Worm (Caenorhabditis elegans) whole organism, L4 larva: ENCODE results near the gene ent-3.
A peak's percentile ranks its signal among the peaks of the same experiment; 100 is the strongest.

ENCODE experiments used
- F10B5.3 ChIP-seq: sonication (generic microtip); optimal IDR thresholded peaks from 2 replicates; lab custom pipeline; 2016; ENCODE audit warnings: mild to moderate bottlenecking, missing genetic modification characterization, missing compliant biosample characterization
- F26F4.8 ChIP-seq: fragments of 200-800 bp; sonication (Bioruptor generic); conservative IDR thresholded peaks from 2 replicates; pipeline ENCODE4 v1.3.6; 2022; ENCODE audit warnings: missing genetic modification characterization, missing compliant biosample characterization
- F49E8.2 ChIP-seq: sonication (generic microtip); optimal IDR thresholded peaks from 2 replicates; lab custom pipeline; 2016; ENCODE audit warnings: missing compliant biosample characterization, mild to moderate bottlenecking, missing genetic modification characterization, borderline replicate concordance
- R02D3.7 ChIP-seq: fragments of 150-350 bp; sonication (generic microtip); optimal IDR thresholded peaks from 3 replicates; lab custom pipeline; 2014; ENCODE audit warnings: missing biosample characterization, missing genetic modification characterization
- Y48G9A.11 ChIP-seq: fragments of 200-800 bp; sonication (Bioruptor generic); IDR thresholded peaks from 2 replicates; pipeline ENCODE4 v1.3.6; 2022; ENCODE audit warnings: missing genetic modification reagents, missing genetic modification characterization, missing compliant biosample characterization
- ZK337.2 ChIP-seq: fragments of 200-800 bp; sonication (Bioruptor generic); IDR thresholded peaks from 2 replicates; pipeline ENCODE4 v1.3.6; 2022; ENCODE audit warnings: missing genetic modification reagents, missing genetic modification characterization, missing compliant biosample characterization
- ZK546.5 ChIP-seq, 2 experiments: sonication (generic microtip); optimal IDR thresholded peaks; 2 replicates each; lab custom pipeline; 2017; ENCODE audit warnings: missing biosample characterization in 2 of 2, missing genetic modification characterization in 2 of 2
- arid-1 ChIP-seq: fragments of 200-800 bp; sonication (Bioruptor generic); conservative IDR thresholded peaks from 2 replicates; pipeline ENCODE4 v1.3.6; 2022; ENCODE audit warnings: missing genetic modification reagents, missing genetic modification characterization, missing compliant biosample characterization
- attf-4 ChIP-seq: sonication (generic microtip); optimal IDR thresholded peaks from 3 replicates; lab custom pipeline; 2017; ENCODE audit warnings: missing biosample characterization, missing genetic modification characterization
- ceh-20 ChIP-seq: fragments of 200-800 bp; sonication (Bioruptor generic); IDR thresholded peaks from 2 replicates; pipeline ENCODE4 v1.3.6; 2022; ENCODE audit warnings: missing genetic modification reagents, missing genetic modification characterization, missing compliant biosample characterization
- ceh-28 ChIP-seq: fragments of 150-350 bp; optimal IDR thresholded peaks from 2 replicates; lab custom pipeline; 2014; ENCODE audit warnings: missing biosample characterization, missing genetic modification reagents, missing genetic modification characterization
- ceh-62 ChIP-seq: sonication (generic microtip); optimal IDR thresholded peaks from 2 replicates; lab custom pipeline; 2017; ENCODE audit warnings: missing biosample characterization, missing genetic modification characterization
- ceh-82 ChIP-seq: sonication (generic microtip); optimal IDR thresholded peaks from 2 replicates; lab custom pipeline; 2017; ENCODE audit warnings: missing biosample characterization, missing genetic modification characterization
- daf-12 ChIP-seq: fragments of 150-350 bp; optimal IDR thresholded peaks from 2 replicates; lab custom pipeline; 2014; ENCODE audit warnings: missing biosample characterization, missing genetic modification reagents, missing genetic modification characterization
- daf-16 ChIP-seq, 3 experiments: sonication (generic microtip); optimal IDR thresholded peaks; 2 replicates each; lab custom pipeline; 2016 to 2017; ENCODE audit warnings: missing genetic modification characterization in 3 of 3, missing genetic modification reagents in 3 of 3, mild to moderate bottlenecking in 2 of 3, missing compliant biosample characterization in 2 of 3, missing biosample characterization in 1 of 3, moderate library complexity in 1 of 3
- daf-8 ChIP-seq: fragments of 200-800 bp; sonication (Bioruptor generic); IDR thresholded peaks from 2 replicates; pipeline ENCODE4 v1.3.6; 2022; ENCODE audit warnings: missing genetic modification characterization, missing compliant biosample characterization
- dve-1 ChIP-seq: sonication (generic microtip); optimal IDR thresholded peaks from 2 replicates; lab custom pipeline; 2017; ENCODE audit warnings: antibody characterized with exemption, mild to moderate bottlenecking, missing genetic modification characterization, missing compliant biosample characterization; ENCODE audit not compliant: insufficient read depth
- egl-27 ChIP-seq: sonication (generic microtip); optimal IDR thresholded peaks from 3 replicates; lab custom pipeline; 2017; ENCODE audit warnings: missing biosample characterization, missing genetic modification reagents, missing genetic modification characterization
- egl-43 ChIP-seq: fragments of 200-800 bp; sonication (Bioruptor generic); IDR thresholded peaks from 2 replicates; pipeline ENCODE4 v1.3.6; 2022; ENCODE audit warnings: missing genetic modification reagents, missing genetic modification characterization, missing compliant biosample characterization
- gei-8 ChIP-seq: fragments of 200-800 bp; sonication (Bioruptor generic); optimal IDR thresholded peaks from 2 replicates; lab custom pipeline; 2018; ENCODE audit warnings: mild to moderate bottlenecking, missing genetic modification characterization, missing compliant biosample characterization
- hif-1 ChIP-seq, 2 experiments: sonication (generic microtip); optimal IDR thresholded peaks; 2 replicates each; lab custom pipeline; 2016 to 2017; ENCODE audit warnings: missing compliant biosample characterization in 2 of 2, missing genetic modification characterization in 2 of 2, missing genetic modification reagents in 2 of 2, missing genotype in 2 of 2, mild to moderate bottlenecking in 1 of 2
- hlh-11 ChIP-seq: fragments of 200-800 bp; sonication (Bioruptor generic); optimal IDR thresholded peaks from 2 replicates; lab custom pipeline; 2018; ENCODE audit warnings: mild to moderate bottlenecking, missing genetic modification characterization, missing compliant biosample characterization
- lin-1 ChIP-seq: fragments of 200-800 bp; sonication (Bioruptor generic); IDR thresholded peaks from 2 replicates; pipeline ENCODE4 v1.3.6; 2022; ENCODE audit warnings: missing genetic modification reagents, missing genetic modification characterization, missing compliant biosample characterization
- lin-13 ChIP-seq: fragments of 150-350 bp; optimal IDR thresholded peaks from 2 replicates; lab custom pipeline; 2014; ENCODE audit warnings: missing biosample characterization, missing genetic modification reagents, missing genetic modification characterization
- lin-15B ChIP-seq: fragments of 150-350 bp; sonication (generic microtip); optimal IDR thresholded peaks from 3 replicates; lab custom pipeline; 2014; ENCODE audit warnings: missing biosample characterization, missing genetic modification characterization
- lin-38 ChIP-seq: fragments of 200-800 bp; sonication (Bioruptor generic); IDR thresholded peaks from 2 replicates; pipeline ENCODE4 v1.3.6; 2022; ENCODE audit warnings: missing genetic modification reagents, missing genetic modification characterization, missing compliant biosample characterization
- lin-39 ChIP-seq: fragments of 150-350 bp; optimal IDR thresholded peaks from 2 replicates; lab custom pipeline; 2014; ENCODE audit warnings: missing biosample characterization, missing genetic modification reagents, missing genetic modification characterization
- lir-3 ChIP-seq: sonication (generic microtip); optimal IDR thresholded peaks from 2 replicates; lab custom pipeline; 2016; ENCODE audit warnings: mild to moderate bottlenecking, missing genetic modification characterization, missing compliant biosample characterization
- mdl-1 ChIP-seq, 2 experiments: fragments of 150-350 bp in 1 of 2; sonication (generic microtip) in 1 of 2; optimal IDR thresholded peaks; 2 replicates each; lab custom pipeline; 2014 to 2017; ENCODE audit warnings: missing biosample characterization in 2 of 2, missing genetic modification characterization in 2 of 2
- mdt-29 ChIP-seq: fragments of 200-800 bp; sonication (Bioruptor generic); IDR thresholded peaks from 2 replicates; pipeline ENCODE4 v1.3.6; 2022; ENCODE audit warnings: missing genetic modification reagents, missing genetic modification characterization, missing compliant biosample characterization
- mep-1 ChIP-seq: fragments of 150-350 bp; sonication (generic microtip); optimal IDR thresholded peaks from 3 replicates; lab custom pipeline; 2014; ENCODE audit warnings: missing biosample characterization, missing genetic modification characterization
- mes-2 ChIP-seq: sonication (generic microtip); optimal IDR thresholded peaks from 2 replicates; lab custom pipeline; 2016; ENCODE audit warnings: missing genotype, mild to moderate bottlenecking, missing genetic modification characterization, missing compliant biosample characterization; ENCODE audit not compliant: poor library complexity, severe bottlenecking
- nhr-102 ChIP-seq: sonication (generic microtip); optimal IDR thresholded peaks from 2 replicates; lab custom pipeline; 2016; ENCODE audit warnings: mild to moderate bottlenecking, missing genetic modification characterization, moderate library complexity, missing compliant biosample characterization
- nhr-28 ChIP-seq: fragments of 150-350 bp; optimal IDR thresholded peaks from 2 replicates; lab custom pipeline; 2014; ENCODE audit warnings: missing biosample characterization, missing genetic modification characterization
- nhr-48 ChIP-seq: sonication (generic microtip); optimal IDR thresholded peaks from 2 replicates; lab custom pipeline; 2016; ENCODE audit warnings: mild to moderate bottlenecking, missing genetic modification characterization, missing compliant biosample characterization
- nhr-6 ChIP-seq: fragments of 150-350 bp; optimal IDR thresholded peaks from 2 replicates; lab custom pipeline; 2014; ENCODE audit warnings: missing biosample characterization, missing genetic modification characterization
- pha-4 ChIP-seq, 2 experiments: fragments of 150-350 bp in 1 of 2; fragments of 200-800 bp in 1 of 2; sonication (Bioruptor generic) in 1 of 2; IDR thresholded peaks in 1 of 2; optimal IDR thresholded peaks in 1 of 2; 2 replicates each; pipeline versions ENCODE4 v1.3.6 to Lab custom; 2014 to 2022; ENCODE audit warnings: missing genetic modification characterization in 2 of 2, missing genetic modification reagents in 2 of 2, missing biosample characterization in 1 of 2, missing compliant biosample characterization in 1 of 2
- saeg-2 ChIP-seq: fragments of 200-800 bp; sonication (Bioruptor generic); IDR thresholded peaks from 2 replicates; pipeline ENCODE4 v1.3.6; 2022; ENCODE audit warnings: missing genetic modification reagents, missing genetic modification characterization, missing compliant biosample characterization
- set-16 ChIP-seq: fragments of 200-800 bp; sonication (Bioruptor generic); IDR thresholded peaks from 2 replicates; pipeline ENCODE4 v1.3.6; 2022; ENCODE audit warnings: missing genetic modification reagents, missing genetic modification characterization, missing compliant biosample characterization
- snpc-1.2 ChIP-seq: fragments of 200-800 bp; sonication (Bioruptor generic); IDR thresholded peaks from 2 replicates; pipeline ENCODE4 v1.3.6; 2022; ENCODE audit warnings: missing genetic modification reagents, missing genetic modification characterization, missing compliant biosample characterization
- tag-97 ChIP-seq: fragments of 200-800 bp; sonication (Bioruptor generic); IDR thresholded peaks from 2 replicates; pipeline ENCODE4 v1.3.6; 2022; ENCODE audit warnings: missing genetic modification characterization, missing compliant biosample characterization
- tra-1 ChIP-seq: fragments of 200-800 bp; sonication (Bioruptor generic); IDR thresholded peaks from 2 replicates; pipeline ENCODE4 v1.3.6; 2022; ENCODE audit warnings: missing genetic modification reagents, missing genetic modification characterization, missing compliant biosample characterization
- unc-130 ChIP-seq: sonication (generic microtip); optimal IDR thresholded peaks from 2 replicates; lab custom pipeline; 2016; ENCODE audit warnings: missing genetic modification reagents, missing genetic modification characterization, missing compliant biosample characterization
- unc-62 ChIP-seq, 3 experiments: fragments of 150-350 bp in 1 of 3; sonication (generic microtip); optimal IDR thresholded peaks in 2 of 3; peaks in 1 of 3; 1 replicate in 1 of 3; 2 replicates in 2 of 3; lab custom pipeline; 2014 to 2017; ENCODE audit warnings: missing biosample characterization in 3 of 3, missing genetic modification characterization in 3 of 3, missing genetic modification reagents in 3 of 3, missing genotype in 1 of 3
- zip-2 ChIP-seq: fragments of 150-350 bp; optimal IDR thresholded peaks from 2 replicates; lab custom pipeline; 2014; ENCODE audit warnings: missing biosample characterization, missing genetic modification characterization
- ztf-11 ChIP-seq: fragments of 150-350 bp; optimal IDR thresholded peaks from 2 replicates; lab custom pipeline; 2014; ENCODE audit warnings: missing biosample characterization, missing genetic modification characterization
- ztf-7 ChIP-seq: fragments of 150-350 bp; optimal IDR thresholded peaks from 2 replicates; lab custom pipeline; 2014; ENCODE audit warnings: missing biosample characterization, missing genetic modification characterization

Gene ent-3

DNA sequence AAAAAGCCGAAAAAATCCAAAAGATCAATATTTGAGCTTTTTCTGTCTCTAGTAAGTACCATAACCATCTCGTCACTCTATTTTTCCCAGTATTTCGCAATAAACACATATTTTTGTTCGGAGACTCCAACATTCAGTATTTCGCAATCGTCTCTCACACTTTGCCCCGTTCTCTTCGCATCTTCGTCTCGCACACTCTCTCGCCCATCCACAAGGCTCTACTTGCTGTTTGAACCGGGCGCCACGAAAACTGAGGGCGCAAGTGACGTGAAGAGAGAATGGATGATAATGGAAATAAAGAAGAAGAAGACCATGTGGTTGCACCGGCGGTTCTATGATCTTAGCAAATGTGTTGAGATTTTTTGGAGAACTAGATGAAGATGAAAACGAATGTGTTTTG is 35.8 kb downstream of the ent-3 start (continued):
- TF ChIP-seq nhr-28 (tag; lab: Kevin White, UChicago), result peak; percentile 100
- no peak for TF ChIP-seq ceh-62
- peak; percentile 26 for TF ChIP-seq ztf-7
- no peak for TF ChIP-seq ztf-11 (tag; lab: Kevin White, UChicago)
- peak; percentile 94 for TF ChIP-seq lin-13
- no peak for TF ChIP-seq egl-27 (tag; lab: Kevin White, UChicago)
- peak; percentile 99 for TF ChIP-seq hlh-11
- TF ChIP-seq ceh-82 (tag; lab: Kevin White, UChicago), result no peak
- peak; percentile 35 for TF ChIP-seq zip-2
- no peak for TF ChIP-seq F49E8.2 (tag; lab: Kevin White, UChicago)
- no peak for TF ChIP-seq unc-130 (GFP tag; lab: Kevin White, UChicago)
- TF ChIP-seq lin-1 (GFP tag; lab: Robert Waterston, UW), result peak; percentile 67; the same call in 1 of the 2 replicates
- TF ChIP-seq F26F4.8 (GFP tag; lab: Robert Waterston, UW), result no peak
- TF ChIP-seq mes-2 (tag; lab: Kevin White, UChicago), result peak; percentile 72
- TF ChIP-seq lin-38 (GFP tag; lab: Robert Waterston, UW), result peak; percentile 71
- TF ChIP-seq saeg-2 (GFP tag; lab: Robert Waterston, UW), result peak; percentile 63; the same call in 1 of the 2 replicates
- TF ChIP-seq arid-1 (GFP tag; lab: Robert Waterston, UW), result peak; percentile 62; the same call in 1 of the 2 replicates
- 0 out of 2 replicates have a peak, but pooled peaks have one; percentile 39 for TF ChIP-seq daf-8 (GFP tag; lab: Robert Waterston, UW)
- TF ChIP-seq pha-4 (GFP tag; IDR thresholded peaks at IDR 0.05; lab: Robert Waterston, UW), result peak; percentile 84
- TF ChIP-seq pha-4 (tag; optimal IDR thresholded peaks at IDR 0.05; lab: Kevin White, UChicago), result peak; percentile 72
- TF ChIP-seq Y48G9A.11 (GFP tag; lab: Robert Waterston, UW), result no peak
- no peak for TF ChIP-seq ZK546.5 (tag; optimal IDR thresholded peaks at IDR 0.05; lab: Kevin White, UChicago)
- TF ChIP-seq tra-1 (GFP tag; lab: Robert Waterston, UW), result peak; percentile 54; the same call in 1 of the 2 replicates
- TF ChIP-seq set-16 (GFP tag; lab: Robert Waterston, UW), result peak; percentile 61

ce11 chrV:14197651-14198050 is 38.2 kb downstream of the ent-3 start:
- TF ChIP-seq egl-27 (tag; lab: Kevin White, UChicago), result no peak
- TF ChIP-seq ZK337.2 (GFP tag; lab: Robert Waterston, UW), result 0 out of 2 replicates have a peak, but pooled peaks have one; percentile 5
- TF ChIP-seq mep-1 (tag; lab: Kevin White, UChicago), result peak; percentile 83
- TF ChIP-seq ceh-28, result no peak
- no peak for TF ChIP-seq mdt-29 (GFP tag; lab: Robert Waterston, UW)
- TF ChIP-seq lin-13, result no peak
- TF ChIP-seq lin-15B (tag; lab: Kevin White, UChicago), result no peak
- TF ChIP-seq mdl-1 (tag; optimal IDR thresholded peaks at IDR 0.05; lab: Kevin White, UChicago), result peak in 1 of 2 experiments; percentile 59
- TF ChIP-seq lin-39 (tag; lab: Kevin White, UChicago), result no peak
- peak; percentile 49; the same call in 1 of the 2 replicates for TF ChIP-seq arid-1 (GFP tag; lab: Robert Waterston, UW)
- no peak for TF ChIP-seq F10B5.3 (tag; lab: Kevin White, UChicago)
- no peak for TF ChIP-seq tag-97 (GFP tag; lab: Robert Waterston, UW)
- peak in 1 of 2 experiments; percentile 10 for TF ChIP-seq daf-16 (GFP tag; optimal IDR thresholded peaks at IDR 0.05; lab: Kevin White, UChicago)
- peak; percentile 49 for TF ChIP-seq daf-16 (tag; optimal IDR thresholded peaks at IDR 0.05; lab: Kevin White, UChicago)
- no peak for TF ChIP-seq nhr-48 (tag; lab: Kevin White, UChicago)
- TF ChIP-seq egl-43 (GFP tag; lab: Robert Waterston, UW), result no peak
- TF ChIP-seq dve-1 (tag; lab: Kevin White, UChicago), result peak; percentile 23
- TF ChIP-seq hif-1 (tag; optimal IDR thresholded peaks at IDR 0.05; lab: Kevin White, UChicago), result peak in 1 of 2 experiments; percentile 41
- no peak for TF ChIP-seq attf-4
- TF ChIP-seq lir-3 (tag; lab: Kevin White, UChicago), result no peak
- TF ChIP-seq snpc-1.2 (GFP tag; lab: Robert Waterston, UW), result no peak
- TF ChIP-seq R02D3.7 (tag; lab: Kevin White, UChicago), result peak; percentile 7
- peak; percentile 37; the same call in 1 of the 2 replicates for TF ChIP-seq tra-1 (GFP tag; lab: Robert Waterston, UW)
- TF ChIP-seq nhr-28 (tag; lab: Kevin White, UChicago), result peak; percentile 49
- TF ChIP-seq nhr-102 (tag; lab: Kevin White, UChicago), result peak; percentile 26
- TF ChIP-seq unc-62 (GFP tag; optimal IDR thresholded peaks at IDR 0.05 in 1 of 2; lab: Kevin White, UChicago), result peak in 1 of 2 experiments; percentile 45
- TF ChIP-seq unc-62 (tag; optimal IDR thresholded peaks at IDR 0.05; lab: Kevin White, UChicago), result no peak
- TF ChIP-seq lin-38 (GFP tag; lab: Robert Waterston, UW), result peak; percentile 29; the same call in 1 of the 2 replicates
- 0 out of 2 replicates have a peak, but pooled peaks have one; percentile 36 for TF ChIP-seq ceh-20 (GFP tag; lab: Robert Waterston, UW)
- no peak for TF ChIP-seq daf-12 (tag; lab: Kevin White, UChicago)
- no peak for TF ChIP-seq gei-8 (GFP tag; lab: Kevin White, UChicago)
- TF ChIP-seq nhr-6 (tag; lab: Kevin White, UChicago), result no peak
